Worm (Caenorhabditis elegans) whole organism, young adult: Measurements from ENCODE around the gene ippk-1.

Experiments used
- unc-62 ChIP-seq: fragments of 150-350 bp; optimal IDR thresholded peaks from 2 replicates; lab custom pipeline; 2014; ENCODE audit warnings: missing biosample characterization, missing genetic modification reagents, missing genetic modification characterization
- ztf-18 ChIP-seq: sonication (generic microtip); optimal IDR thresholded peaks from 2 replicates; lab custom pipeline; 2016; ENCODE audit warnings: missing genotype, mild to moderate bottlenecking, missing genetic modification characterization, missing compliant biosample characterization

DNA sequence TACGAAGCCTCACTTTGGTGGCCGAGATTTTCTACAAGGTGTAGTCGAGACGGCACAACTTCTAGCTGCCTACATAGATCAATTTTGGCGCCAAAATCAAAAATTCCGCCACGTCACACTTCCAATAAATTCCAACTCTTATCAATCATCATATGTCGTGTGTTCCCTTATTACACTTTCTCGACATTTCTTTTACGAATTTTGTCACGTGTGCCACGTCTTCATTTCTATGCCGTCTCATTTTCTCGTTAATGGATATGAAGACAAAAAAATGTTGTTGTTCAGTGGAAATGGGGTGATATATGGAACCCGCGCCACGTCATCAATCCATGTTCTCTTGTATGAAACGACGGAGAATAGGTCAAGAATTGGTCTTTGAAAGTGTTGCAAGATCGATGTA is 8.9 kb downstream of the ippk-1 start:
- TF ChIP-seq ztf-18 (tag; lab: Kevin White, UChicago) (no peak), unc-62 (GFP tag; lab: Kevin White, UChicago) (no peak)
